Worm (Caenorhabditis elegans) whole organism, young adult: ENCODE measurements around the gene F48E3.6.

Source experiments
- C17E4.6 ChIP-seq: fragments of 200-800 bp; sonication (Bioruptor generic); IDR thresholded peaks from 2 replicates; pipeline ENCODE4 v1.3.6; 2022; ENCODE audit warnings: missing genetic modification reagents, missing genetic modification characterization, missing compliant biosample characterization
- F55B11.4 ChIP-seq: sonication (generic microtip); optimal IDR thresholded peaks from 2 replicates; lab custom pipeline; 2016; ENCODE audit warnings: missing compliant biosample characterization, missing genetic modification characterization, borderline replicate concordance; ENCODE audit not compliant: insufficient read depth
- F57C9.4 ChIP-seq: sonication (generic microtip); optimal IDR thresholded peaks from 2 replicates; lab custom pipeline; 2017; ENCODE audit warnings: mild to moderate bottlenecking, missing genetic modification characterization, missing compliant biosample characterization
- Y53G8AR.9 ChIP-seq: fragments of 200-800 bp; sonication (Bioruptor generic); conservative IDR thresholded peaks from 2 replicates; pipeline ENCODE4 v1.3.6; 2022; ENCODE audit warnings: missing genetic modification reagents, missing genetic modification characterization, missing compliant biosample characterization
- Y56A3A.18 ChIP-seq: fragments of 200-800 bp; sonication (Bioruptor generic); IDR thresholded peaks from 2 replicates; pipeline ENCODE4 v1.3.6; 2022; ENCODE audit warnings: missing genetic modification reagents, missing genetic modification characterization, missing compliant biosample characterization
- ZK185.1 ChIP-seq: sonication (generic microtip); optimal IDR thresholded peaks from 2 replicates; lab custom pipeline; 2016; ENCODE audit warnings: mild to moderate bottlenecking, missing genetic modification characterization, missing compliant biosample characterization; ENCODE audit not compliant: poor library complexity, severe bottlenecking
- athp-1 ChIP-seq: sonication (generic microtip); optimal IDR thresholded peaks from 2 replicates; lab custom pipeline; 2017; ENCODE audit warnings: mild to moderate bottlenecking, missing genetic modification characterization, missing compliant biosample characterization
- attf-3 ChIP-seq: fragments of 200-800 bp; sonication (Bioruptor generic); conservative IDR thresholded peaks from 2 replicates; pipeline ENCODE4 v1.3.6; 2022; ENCODE audit warnings: missing genetic modification reagents, missing genetic modification characterization, missing compliant biosample characterization
- bed-2 ChIP-seq: fragments of 200-800 bp; sonication (Bioruptor generic); IDR thresholded peaks from 2 replicates; pipeline ENCODE4 v1.3.6; 2022; ENCODE audit warnings: missing genetic modification reagents, missing genetic modification characterization, missing compliant biosample characterization
- cebp-1 ChIP-seq, 2 experiments: fragments of 200-800 bp in 1 of 2; sonication (Bioruptor generic) in 1 of 2; sonication (generic microtip) in 1 of 2; IDR thresholded peaks in 1 of 2; optimal IDR thresholded peaks in 1 of 2; 2 replicates each; pipeline versions ENCODE4 v1.3.6 to Lab custom; 2017 to 2022; ENCODE audit warnings: missing compliant biosample characterization in 2 of 2, missing genetic modification characterization in 2 of 2, mild to moderate bottlenecking in 1 of 2, missing genetic modification reagents in 1 of 2, moderate library complexity in 1 of 2
- ceh-100 ChIP-seq: fragments of 200-800 bp; sonication (Bioruptor generic); IDR thresholded peaks from 2 replicates; pipeline ENCODE4 v1.3.6; 2022; ENCODE audit warnings: missing genetic modification reagents, missing genetic modification characterization, missing compliant biosample characterization
- ceh-27 ChIP-seq: fragments of 200-800 bp; sonication (Bioruptor generic); optimal IDR thresholded peaks from 2 replicates; lab custom pipeline; 2018; ENCODE audit warnings: mild to moderate bottlenecking, missing genetic modification characterization, moderate library complexity, missing compliant biosample characterization
- ceh-40 ChIP-seq: fragments of 200-800 bp; sonication (Bioruptor generic); IDR thresholded peaks from 2 replicates; pipeline ENCODE4 v1.3.6; 2022; ENCODE audit warnings: missing genetic modification characterization, missing compliant biosample characterization
- chd-7 ChIP-seq: sonication (generic microtip); optimal IDR thresholded peaks from 2 replicates; lab custom pipeline; 2016; ENCODE audit warnings: mild to moderate bottlenecking, missing genetic modification characterization, moderate library complexity, missing compliant biosample characterization
- die-1 ChIP-seq: sonication (generic microtip); optimal IDR thresholded peaks from 2 replicates; lab custom pipeline; 2016; ENCODE audit warnings: missing genotype, mild to moderate bottlenecking, missing genetic modification characterization, missing compliant biosample characterization
- dpl-1 ChIP-seq: fragments of 150-350 bp; optimal IDR thresholded peaks from 2 replicates; lab custom pipeline; 2014; ENCODE audit warnings: missing biosample characterization, missing genetic modification reagents, missing genetic modification characterization
- egrh-3 ChIP-seq: fragments of 200-800 bp; sonication (Bioruptor generic); IDR thresholded peaks from 2 replicates; pipeline ENCODE4 v1.3.6; 2022; ENCODE audit warnings: missing genetic modification reagents, missing genetic modification characterization, missing compliant biosample characterization
- gei-17 ChIP-seq: fragments of 200-800 bp; sonication (Bioruptor generic); optimal IDR thresholded peaks from 2 replicates; lab custom pipeline; 2018; ENCODE audit warnings: mild to moderate bottlenecking, missing genetic modification characterization, missing compliant biosample characterization
- hmg-20 ChIP-seq: fragments of 200-800 bp; sonication (Bioruptor generic); IDR thresholded peaks from 2 replicates; pipeline ENCODE4 v1.3.6; 2022; ENCODE audit warnings: missing genetic modification reagents, missing genetic modification characterization, missing compliant biosample characterization
- lag-1 ChIP-seq: fragments of 200-800 bp; sonication (Bioruptor generic); IDR thresholded peaks from 2 replicates; pipeline ENCODE4 v1.3.6; 2022; ENCODE audit warnings: missing genetic modification reagents, missing genetic modification characterization, missing compliant biosample characterization
- let-526 ChIP-seq: fragments of 200-800 bp; sonication (Bioruptor generic); IDR thresholded peaks from 2 replicates; pipeline ENCODE4 v1.3.6; 2022; ENCODE audit warnings: missing genetic modification reagents, missing genetic modification characterization, missing compliant biosample characterization
- lin-35 ChIP-seq, 3 experiments: fragments of 150-350 bp in 2 of 3; sonication (generic microtip) in 1 of 3; optimal IDR thresholded peaks; 2 replicates each; lab custom pipeline; 2014 to 2018; ENCODE audit warnings: missing biosample characterization in 3 of 3, missing genetic modification characterization in 3 of 3, missing genetic modification reagents in 3 of 3
- lin-40 ChIP-seq: sonication (generic microtip); optimal IDR thresholded peaks from 2 replicates; lab custom pipeline; 2016; ENCODE audit warnings: missing genetic modification characterization, mild to moderate bottlenecking, missing compliant biosample characterization, missing genotype, missing genetic modification reagents
- lir-1 ChIP-seq: fragments of 200-800 bp; sonication (Bioruptor generic); conservative IDR thresholded peaks from 2 replicates; pipeline ENCODE4 v1.3.6; 2022; ENCODE audit warnings: missing genetic modification reagents, missing genetic modification characterization, missing compliant biosample characterization
- madf-10 ChIP-seq: sonication (generic microtip); optimal IDR thresholded peaks from 2 replicates; lab custom pipeline; 2016; ENCODE audit warnings: mild to moderate bottlenecking, missing genetic modification characterization, missing compliant biosample characterization
- madf-3 ChIP-seq: fragments of 200-800 bp; sonication (Bioruptor generic); IDR thresholded peaks from 2 replicates; pipeline ENCODE4 v1.3.6; 2022; ENCODE audit warnings: missing genetic modification reagents, missing genetic modification characterization, missing compliant biosample characterization
- mes-4 ChIP-seq: sonication (generic microtip); optimal IDR thresholded peaks from 2 replicates; lab custom pipeline; 2016; ENCODE audit warnings: missing genotype, missing genetic modification characterization, missing compliant biosample characterization
- nfya-1 ChIP-seq: sonication (generic microtip); optimal IDR thresholded peaks from 2 replicates; lab custom pipeline; 2017; ENCODE audit warnings: antibody characterized with exemption, missing compliant biosample characterization, missing genetic modification characterization, borderline replicate concordance; ENCODE audit not compliant: insufficient read depth
- nhr-179 ChIP-seq: sonication (generic microtip); optimal IDR thresholded peaks from 2 replicates; lab custom pipeline; 2016; ENCODE audit warnings: mild to moderate bottlenecking, missing genetic modification characterization, missing compliant biosample characterization
- nhr-80 ChIP-seq: sonication (generic microtip); optimal IDR thresholded peaks from 2 replicates; lab custom pipeline; 2016; ENCODE audit warnings: missing genetic modification characterization, missing compliant biosample characterization
- rcor-1 ChIP-seq: fragments of 200-800 bp; sonication (Bioruptor generic); IDR thresholded peaks from 2 replicates; pipeline ENCODE4 v1.3.6; 2022; ENCODE audit warnings: missing genetic modification reagents, missing genetic modification characterization, missing compliant biosample characterization
- rec-8 ChIP-seq, 2 experiments: sonication (generic microtip); optimal IDR thresholded peaks; 2 replicates each; lab custom pipeline; 2016; ENCODE audit warnings: mild to moderate bottlenecking in 2 of 2, missing genetic modification characterization in 2 of 2, missing genetic modification reagents in 2 of 2, missing genotype in 2 of 2, missing biosample characterization in 1 of 2, missing compliant biosample characterization in 1 of 2, moderate library complexity in 1 of 2
- sdz-38 ChIP-seq: sonication (generic microtip); optimal IDR thresholded peaks from 2 replicates; lab custom pipeline; 2016; ENCODE audit warnings: missing genotype, missing genetic modification characterization, missing compliant biosample characterization
- sea-2 ChIP-seq: fragments of 200-800 bp; sonication (Bioruptor generic); IDR thresholded peaks from 2 replicates; pipeline ENCODE4 v1.3.6; 2022; ENCODE audit warnings: missing genetic modification characterization, missing compliant biosample characterization
- snpc-4 ChIP-seq, 5 experiments: fragments of 150-350 bp in 1 of 5; sonication (generic microtip) in 4 of 5; optimal IDR thresholded peaks; 2 replicates each; lab custom pipeline; 2014 to 2018; ENCODE audit warnings: missing genetic modification characterization in 5 of 5, missing biosample characterization in 3 of 5, antibody characterized with exemption in 2 of 5, mild to moderate bottlenecking in 2 of 5, missing compliant biosample characterization in 2 of 5, missing genotype in 2 of 5, moderate library complexity in 2 of 5, missing genetic modification reagents in 1 of 5
- sptf-2 ChIP-seq: fragments of 200-800 bp; sonication (Bioruptor generic); optimal IDR thresholded peaks from 2 replicates; lab custom pipeline; 2018; ENCODE audit warnings: mild to moderate bottlenecking, missing genetic modification characterization, missing compliant biosample characterization
- tbp1 ChIP-seq: fragments of 200-800 bp; sonication (Bioruptor generic); optimal IDR thresholded peaks from 2 replicates; lab custom pipeline; 2018; ENCODE audit warnings: mild to moderate bottlenecking, missing genetic modification characterization, missing compliant biosample characterization
- tlf-1 ChIP-seq: fragments of 200-800 bp; sonication (Bioruptor generic); optimal IDR thresholded peaks from 2 replicates; lab custom pipeline; 2018; ENCODE audit warnings: mild to moderate bottlenecking, missing genetic modification characterization, missing compliant biosample characterization
- xnd-1 ChIP-seq: sonication (generic microtip); optimal IDR thresholded peaks from 2 replicates; lab custom pipeline; 2016; ENCODE audit warnings: missing genotype, missing genetic modification reagents, missing genetic modification characterization, missing compliant biosample characterization
- zfh-2 ChIP-seq: fragments of 200-800 bp; sonication (Bioruptor generic); conservative IDR thresholded peaks from 2 replicates; pipeline ENCODE4 v1.3.6; 2022; ENCODE audit warnings: missing genetic modification reagents, missing genetic modification characterization, missing compliant biosample characterization
- ztf-18 ChIP-seq: sonication (generic microtip); optimal IDR thresholded peaks from 2 replicates; lab custom pipeline; 2016; ENCODE audit warnings: missing genotype, mild to moderate bottlenecking, missing genetic modification characterization, missing compliant biosample characterization
- ztf-22 ChIP-seq: fragments of 200-800 bp; sonication (Bioruptor generic); optimal IDR thresholded peaks from 2 replicates; lab custom pipeline; 2018; ENCODE audit warnings: mild to moderate bottlenecking, missing genetic modification characterization, moderate library complexity, missing compliant biosample characterization
- ztf-26 ChIP-seq: sonication (generic microtip); optimal IDR thresholded peaks from 2 replicates; lab custom pipeline; 2017; ENCODE audit warnings: missing genetic modification characterization, missing compliant biosample characterization
- ztf-28 ChIP-seq: fragments of 200-800 bp; sonication (Bioruptor generic); IDR thresholded peaks from 2 replicates; pipeline ENCODE4 v1.3.6; 2022; ENCODE audit warnings: missing genetic modification reagents, missing genetic modification characterization, missing compliant biosample characterization

Gene F48E3.6

ce11 chrX:7506533-7506932 is 3.8 kb upstream of the F48E3.6 start, which contains the start of gene lgc-11:
Gene lgc-11, minus strand, starts transcription at chrX:7506633.
- TF ChIP-seq lin-40 (tag; lab: Kevin White, UChicago) (no peak), mes-4 (tag; lab: Kevin White, UChicago) (no peak), ceh-40 (GFP tag; lab: Robert Waterston, UW) (no peak), rec-8 (tag; optimal IDR thresholded peaks at IDR 0.05; lab: Kevin White, UChicago) (no peak), chd-7 (tag; lab: Kevin White, UChicago) (no peak), ztf-18 (tag; lab: Kevin White, UChicago) (no peak), rcor-1 (GFP tag; lab: Robert Waterston, UW) (no peak)

ce11 chrX:7500970-7501369 is 1.7 kb downstream of the F48E3.6 start, which contains the start of gene uggt-1:
Gene uggt-1, minus strand, starts transcription at chrX:7500982.
- TF ChIP-seq Y53G8AR.9 (GFP tag; lab: Robert Waterston, UW) = no peak
- TF ChIP-seq hmg-20 (GFP tag; lab: Robert Waterston, UW) = 0 out of 2 replicates have a peak, but pooled peaks have one; percentile 44
- TF ChIP-seq lir-1 (GFP tag; lab: Robert Waterston, UW) = peak; percentile 64; the same call in 1 of the 2 replicates
- peak; percentile 15 for TF ChIP-seq snpc-4 (GFP tag; optimal IDR thresholded peaks at IDR 0.05; lab: Kevin White, UChicago)
- TF ChIP-seq snpc-4 (tag; optimal IDR thresholded peaks at IDR 0.05; lab: Kevin White, UChicago) = peak in 1 of 4 experiments; percentile 79
- TF ChIP-seq ceh-27 = peak; percentile 80
- no peak for TF ChIP-seq dpl-1
- TF ChIP-seq C17E4.6 (GFP tag; lab: Robert Waterston, UW) = 0 out of 2 replicates have a peak, but pooled peaks have one; percentile 33
- peak; percentile 63 for TF ChIP-seq cebp-1 (GFP tag; IDR thresholded peaks at IDR 0.05; lab: Robert Waterston, UW)
- TF ChIP-seq cebp-1 (tag; optimal IDR thresholded peaks at IDR 0.05; lab: Kevin White, UChicago) = peak; percentile 91
- no peak for TF ChIP-seq bed-2
- TF ChIP-seq athp-1 (tag; lab: Kevin White, UChicago) = no peak
- TF ChIP-seq F55B11.4 (tag; lab: Kevin White, UChicago) = no peak
- no peak for TF ChIP-seq F57C9.4
- TF ChIP-seq nfya-1 (tag; lab: Kevin White, UChicago) = no peak
- peak; percentile 61 for TF ChIP-seq tbp1
- peak in 1 of 3 experiments; percentile 87 for TF ChIP-seq lin-35 (GFP tag; optimal IDR thresholded peaks at IDR 0.05; lab: Kevin White, UChicago)
- TF ChIP-seq ztf-26 (tag; lab: Kevin White, UChicago) = no peak
- no peak for TF ChIP-seq nhr-179 (tag; lab: Kevin White, UChicago)
- no peak for TF ChIP-seq ztf-22 (GFP tag; lab: Kevin White, UChicago)
- peak; percentile 27 for TF ChIP-seq sptf-2 (GFP tag; lab: Kevin White, UChicago)
- no peak for TF ChIP-seq let-526 (GFP tag; lab: Robert Waterston, UW)
- TF ChIP-seq zfh-2 (GFP tag; lab: Robert Waterston, UW) = peak; percentile 91
- no peak for TF ChIP-seq egrh-3 (GFP tag; lab: Robert Waterston, UW)
- TF ChIP-seq Y56A3A.18 = 0 out of 2 replicates have a peak, but pooled peaks have one; percentile 69
- TF ChIP-seq die-1 (tag; lab: Kevin White, UChicago) = no peak
- no peak for TF ChIP-seq xnd-1 (tag; lab: Kevin White, UChicago)
- peak; percentile 71 for TF ChIP-seq madf-10 (tag; lab: Kevin White, UChicago)
- TF ChIP-seq tlf-1 (GFP tag; lab: Kevin White, UChicago) = peak; percentile 31
- TF ChIP-seq chd-7 (tag; lab: Kevin White, UChicago) = peak; percentile 69
- TF ChIP-seq sdz-38 (tag; lab: Kevin White, UChicago) = no peak
- TF ChIP-seq attf-3 (GFP tag; lab: Robert Waterston, UW) = no peak
- TF ChIP-seq madf-3 = 0 out of 2 replicates have a peak, but pooled peaks have one; percentile 48
- TF ChIP-seq ztf-28 (GFP tag; lab: Robert Waterston, UW) = no peak
- peak; percentile 97 for TF ChIP-seq nhr-80 (tag; lab: Kevin White, UChicago)
- peak; percentile 96 for TF ChIP-seq ztf-18 (tag; lab: Kevin White, UChicago)
- peak; percentile 32; the same call in 1 of the 2 replicates for TF ChIP-seq ceh-100 (GFP tag; lab: Robert Waterston, UW)
- no peak for TF ChIP-seq lag-1 (GFP tag; lab: Robert Waterston, UW)
- TF ChIP-seq gei-17 (GFP tag; lab: Kevin White, UChicago) = peak; percentile 69
- no peak for TF ChIP-seq sea-2 (GFP tag; lab: Robert Waterston, UW)
- peak; percentile 88 for TF ChIP-seq ZK185.1
